Fruit fly (Drosophila melanogaster) whole organism, embryonic: ENCODE results near the gene CG12661.

Experiments
- Antp ChIP-seq: fragments of 200-800 bp; sonication (Bioruptor generic); optimal IDR thresholded peaks from 3 replicates; lab custom pipeline; 2016; ENCODE audit warnings: missing biosample characterization, missing genetic modification characterization
- Atf6 ChIP-seq: fragments of 200-800 bp; sonication (Bioruptor generic); IDR thresholded peaks from 2 replicates; pipeline ENCODE4 v1.3.6; 2022; ENCODE audit warnings: missing biosample characterization, missing genetic modification characterization
- CG10321 ChIP-seq: fragments of 200-800 bp; sonication (Bioruptor generic); IDR thresholded peaks from 2 replicates; pipeline ENCODE4 v1.3.6; 2022; ENCODE audit warnings: missing biosample characterization, missing genetic modification characterization
- CG10543 ChIP-seq: fragments of 200-800 bp; sonication (Bioruptor generic); optimal IDR thresholded peaks from 3 replicates; lab custom pipeline; 2017; ENCODE audit warnings: missing biosample characterization, mild to moderate bottlenecking, missing genetic modification characterization, moderate library complexity
- CG11696 ChIP-seq: fragments of 200-800 bp; sonication (Bioruptor generic); IDR thresholded peaks from 2 replicates; pipeline ENCODE4 v1.3.6; 2022; ENCODE audit warnings: missing biosample characterization, missing genetic modification characterization
- CG12155 ChIP-seq: fragments of 200-800 bp; sonication (Bioruptor generic); optimal IDR thresholded peaks from 3 replicates; lab custom pipeline; 2016; ENCODE audit warnings: missing biosample characterization, missing genetic modification characterization
- CG13894 ChIP-seq: fragments of 200-800 bp; sonication (Bioruptor generic); optimal IDR thresholded peaks from 3 replicates; lab custom pipeline; 2018; ENCODE audit warnings: missing biosample characterization, mild to moderate bottlenecking, missing genetic modification characterization, moderate library complexity
- CG15514 ChIP-seq: fragments of 200-800 bp; sonication (Bioruptor generic); optimal IDR thresholded peaks from 3 replicates; lab custom pipeline; 2017; ENCODE audit warnings: missing biosample characterization, missing genetic modification characterization, mild to moderate bottlenecking, moderate library complexity, missing genetic modification reagents
- CG16813 ChIP-seq: fragments of 200-800 bp; sonication (Bioruptor generic); IDR thresholded peaks from 3 replicates; pipeline ENCODE4 v1.3.6; 2022; ENCODE audit warnings: missing biosample characterization, missing genetic modification characterization; ENCODE audit not compliant: partially characterized antibody
- CG17359 ChIP-seq: fragments of 200-800 bp; sonication (Bioruptor generic); optimal IDR thresholded peaks from 3 replicates; lab custom pipeline; 2018; ENCODE audit warnings: missing biosample characterization, mild to moderate bottlenecking, missing genetic modification characterization, moderate library complexity
- CG17612 ChIP-seq: fragments of 200-800 bp; sonication (Bioruptor generic); IDR thresholded peaks from 2 replicates; pipeline ENCODE4 v1.3.6; 2022; ENCODE audit warnings: missing biosample characterization, missing genetic modification characterization
- CG18476 ChIP-seq: fragments of 200-800 bp; sonication (Bioruptor generic); optimal IDR thresholded peaks from 2 replicates; lab custom pipeline; 2016; ENCODE audit warnings: missing biosample characterization, mild to moderate bottlenecking, missing genetic modification characterization
- CG3407 ChIP-seq: fragments of 200-800 bp; sonication (Bioruptor generic); optimal IDR thresholded peaks from 2 replicates; lab custom pipeline; 2018; ENCODE audit warnings: missing biosample characterization, mild to moderate bottlenecking, missing genetic modification characterization
- CG34224 ChIP-seq: fragments of 200-800 bp; sonication (Bioruptor generic); IDR thresholded peaks from 3 replicates; pipeline ENCODE4 v1.3.6; 2022; ENCODE audit warnings: missing biosample characterization, missing genetic modification characterization; ENCODE audit not compliant: partially characterized antibody
- CG34422 ChIP-seq: fragments of 200-800 bp; sonication (Bioruptor generic); IDR thresholded peaks from 3 replicates; pipeline ENCODE4 v1.3.6; 2022; ENCODE audit warnings: missing biosample characterization, missing genetic modification characterization
- CG6683 ChIP-seq: fragments of 200-800 bp; sonication (Bioruptor generic); optimal IDR thresholded peaks from 2 replicates; lab custom pipeline; 2017; ENCODE audit warnings: missing biosample characterization, mild to moderate bottlenecking, missing genetic modification characterization, missing genetic modification reagents
- CG7271 ChIP-seq: fragments of 200-800 bp; sonication (Bioruptor generic); optimal IDR thresholded peaks from 2 replicates; lab custom pipeline; 2018; ENCODE audit warnings: missing biosample characterization, mild to moderate bottlenecking, missing genetic modification characterization, moderate library complexity
- CG8290 ChIP-seq, 3 experiments: fragments of 200-800 bp; sonication (Bioruptor generic); optimal IDR thresholded peaks; 2 replicates each; lab custom pipeline; 2016 to 2019; ENCODE audit warnings: missing biosample characterization in 3 of 3, missing genetic modification characterization in 3 of 3, mild to moderate bottlenecking in 2 of 3, moderate library complexity in 1 of 3
- CG8478 ChIP-seq: fragments of >200 bp; optimal IDR thresholded peaks from 2 replicates; lab custom pipeline; 2018
- Deaf1 ChIP-seq: fragments of 200-800 bp; optimal IDR thresholded peaks from 3 replicates; lab custom pipeline; 2019; ENCODE audit warnings: missing biosample characterization, mild to moderate bottlenecking, missing genetic modification characterization, moderate library complexity
- Dref ChIP-seq: fragments of 200-800 bp; sonication (Bioruptor generic); IDR thresholded peaks from 2 replicates; pipeline ENCODE4 v1.3.6; 2022; ENCODE audit warnings: missing biosample characterization, missing genetic modification characterization
- Ets97D ChIP-seq: fragments of 200-800 bp; sonication (Bioruptor generic); optimal IDR thresholded peaks from 3 replicates; lab custom pipeline; 2016; ENCODE audit warnings: missing biosample characterization, missing genetic modification characterization
- Hand ChIP-seq: fragments of 200-800 bp; sonication (Bioruptor generic); optimal IDR thresholded peaks from 2 replicates; lab custom pipeline; 2017; ENCODE audit warnings: mild to moderate bottlenecking, missing biosample characterization, missing genetic modification reagents, missing genetic modification characterization
- Hr39 ChIP-seq: fragments of >200 bp; optimal IDR thresholded peaks from 2 replicates; lab custom pipeline; 2017
- Hsf ChIP-seq: fragments of 200-800 bp; sonication (Bioruptor generic); optimal IDR thresholded peaks from 3 replicates; lab custom pipeline; 2016; ENCODE audit warnings: missing biosample characterization, missing genetic modification characterization
- Jarid2 ChIP-seq: fragments of 200-800 bp; sonication (Bioruptor generic); optimal IDR thresholded peaks from 3 replicates; lab custom pipeline; 2017; ENCODE audit warnings: mild to moderate bottlenecking, missing biosample characterization, missing genetic modification reagents, missing genetic modification characterization
- Mad ChIP-seq: fragments of 200-800 bp; sonication (Bioruptor generic); optimal IDR thresholded peaks from 2 replicates; lab custom pipeline; 2016; ENCODE audit warnings: missing biosample characterization, missing genetic modification characterization
- Med ChIP-seq: fragments of 200-800 bp; sonication (Bioruptor generic); peaks from one replicate; lab custom pipeline; 2016; ENCODE audit warnings: missing biosample characterization, missing genetic modification characterization, mild to moderate bottlenecking, inconsistent platforms, moderate library complexity
- NC2α ChIP-seq: fragments of 200-800 bp; sonication (Bioruptor generic); optimal IDR thresholded peaks from 2 replicates; lab custom pipeline; 2016; ENCODE audit warnings: missing biosample characterization, missing genetic modification characterization
- Nf-YB ChIP-seq: fragments of 200-800 bp; sonication (Bioruptor generic); optimal IDR thresholded peaks from 3 replicates; lab custom pipeline; 2019; ENCODE audit warnings: missing biosample characterization, mild to moderate bottlenecking, missing genetic modification characterization, moderate library complexity
- Nf-YC ChIP-seq: fragments of 200-800 bp; optimal IDR thresholded peaks from 3 replicates; lab custom pipeline; 2019; ENCODE audit warnings: missing biosample characterization, mild to moderate bottlenecking, missing genetic modification characterization, moderate library complexity
- Opbp ChIP-seq: fragments of 200-800 bp; sonication (Bioruptor generic); IDR thresholded peaks from 3 replicates; pipeline ENCODE4 v1.3.6; 2022; ENCODE audit warnings: missing biosample characterization, missing genetic modification characterization; ENCODE audit not compliant: partially characterized antibody
- crol ChIP-seq: fragments of 200-800 bp; sonication (Bioruptor generic); IDR thresholded peaks from 2 replicates; pipeline ENCODE4 v1.3.6; 2022; ENCODE audit warnings: missing biosample characterization, missing genetic modification characterization
- da ChIP-seq: fragments of 200-800 bp; sonication (Bioruptor generic); optimal IDR thresholded peaks from 2 replicates; lab custom pipeline; 2016; ENCODE audit warnings: missing biosample characterization, missing genetic modification characterization
- ftz-f1 ChIP-seq: fragments of 200-800 bp; sonication (Bioruptor generic); optimal IDR thresholded peaks from 2 replicates; lab custom pipeline; 2016; ENCODE audit warnings: missing biosample characterization, missing genetic modification characterization
- jing ChIP-seq: fragments of 200-800 bp; sonication (Bioruptor generic); optimal IDR thresholded peaks from 2 replicates; lab custom pipeline; 2018; ENCODE audit warnings: missing biosample characterization, mild to moderate bottlenecking, missing genetic modification characterization
- lab ChIP-seq: fragments of 200-800 bp; sonication (Bioruptor generic); optimal IDR thresholded peaks from 3 replicates; lab custom pipeline; 2017; ENCODE audit warnings: missing biosample characterization, missing genetic modification characterization, mild to moderate bottlenecking, moderate library complexity, missing genetic modification reagents
- mld ChIP-seq: fragments of 200-800 bp; sonication (Bioruptor generic); IDR thresholded peaks from 3 replicates; pipeline ENCODE4 v1.3.6; 2022; ENCODE audit warnings: missing biosample characterization, missing genetic modification characterization; ENCODE audit not compliant: partially characterized antibody
- nmo ChIP-seq: fragments of 200-800 bp; sonication (Bioruptor generic); optimal IDR thresholded peaks from 2 replicates; lab custom pipeline; 2018; ENCODE audit warnings: missing biosample characterization, mild to moderate bottlenecking, missing genetic modification characterization, moderate library complexity
- run ChIP-seq: fragments of 200-800 bp; sonication (Bioruptor generic); optimal IDR thresholded peaks from 3 replicates; lab custom pipeline; 2018; ENCODE audit warnings: missing biosample characterization, mild to moderate bottlenecking, missing genetic modification characterization
- sens-2 ChIP-seq: fragments of 200-800 bp; sonication (Bioruptor generic); IDR thresholded peaks from 2 replicates; pipeline ENCODE4 v1.3.6; 2022; ENCODE audit warnings: missing biosample characterization, missing genetic modification characterization
- slbo ChIP-seq: fragments of 200-800 bp; sonication (Bioruptor generic); IDR thresholded peaks from 2 replicates; pipeline ENCODE4 v1.3.6; 2022; ENCODE audit warnings: missing biosample characterization, missing genetic modification characterization
- so ChIP-seq: fragments of 200-800 bp; sonication (Bioruptor generic); IDR thresholded peaks from 3 replicates; pipeline ENCODE4 v1.3.6; 2022; ENCODE audit warnings: missing biosample characterization, missing genetic modification characterization
- sob ChIP-seq: fragments of 200-800 bp; sonication (Bioruptor generic); IDR thresholded peaks from 2 replicates; pipeline ENCODE4 v1.3.6; 2022; ENCODE audit warnings: missing biosample characterization, missing genetic modification characterization

Gene CG12661

dm6 chrX:8924778-8925177 lies 1.3 kb upstream of the CG12661 start (continued):
- TF ChIP-seq slbo (peak; percentile 32; the same call in 1 of the 2 replicates), Nf-YB (GFP tag; lab: Kevin White, UChicago) (peak; percentile 46), Mad (GFP tag; lab: Kevin White, UChicago) (no peak), Med (GFP tag; lab: Kevin White, UChicago) (peak; percentile 75), Atf6 (GFP tag; lab: Robert Waterston, UW) (0 out of 2 replicates have a peak, but pooled peaks have one; percentile 16), sens-2 (no peak), CG13894 (peak; percentile 24), CG8478 (lab: Kevin White, UChicago) (peak; percentile 89), CG7271 (tag; lab: Kevin White, UChicago) (no peak), CG12155 (GFP tag; lab: Kevin White, UChicago) (peak; percentile 11), CG10321 (GFP tag; lab: Robert Waterston, UW) (peak; percentile 75), Ets97D (GFP tag; lab: Kevin White, UChicago) (peak; percentile 17), crol (GFP tag; lab: Robert Waterston, UW) (peak; percentile 90), ftz-f1 (GFP tag; lab: Kevin White, UChicago) (peak; percentile 19), da (GFP tag; lab: Kevin White, UChicago) (peak; percentile 22), Hand (peak; percentile 34), CG15514 (GFP tag; lab: Kevin White, UChicago) (peak; percentile 23), CG11696 (GFP tag; lab: Robert Waterston, UW) (0 out of 2 replicates have a peak, but pooled peaks have one; percentile 30), NC2α (GFP tag; lab: Kevin White, UChicago) (peak; percentile 14), lab (GFP tag; lab: Kevin White, UChicago) (peak; percentile 15), Dref (GFP tag; lab: Robert Waterston, UW) (no peak), Opbp (GFP tag; lab: Robert Waterston, UW) (0 out of 3 replicates have a peak, but pooled peaks have one; percentile 16), Jarid2 (GFP tag; lab: Kevin White, UChicago) (peak; percentile 13), CG6683 (GFP tag; lab: Kevin White, UChicago) (no peak), run (tag; lab: Kevin White, UChicago) (no peak), so (GFP tag; lab: Robert Waterston, UW) (peak; percentile 53; the same call in 1 of the 3 replicates), CG34224 (GFP tag; lab: Robert Waterston, UW) (0 out of 3 replicates have a peak, but pooled peaks have one; percentile 17), CG34422 (peak; percentile 45; the same call in 1 of the 3 replicates), CG16813 (GFP tag; lab: Robert Waterston, UW) (0 out of 3 replicates have a peak, but pooled peaks have one; percentile 18), sob (GFP tag; lab: Robert Waterston, UW) (0 out of 2 replicates have a peak, but pooled peaks have one; percentile 13), Antp (GFP tag; lab: Kevin White, UChicago) (peak; percentile 4), Deaf1 (tag; lab: Kevin White, UChicago) (peak; percentile 100), Hr39 (lab: Kevin White, UChicago) (no peak), CG17359 (tag; lab: Kevin White, UChicago) (no peak), nmo (GFP tag; lab: Kevin White, UChicago) (peak; percentile 1), Nf-YC (tag; lab: Kevin White, UChicago) (peak; percentile 76), CG10543 (GFP tag; lab: Kevin White, UChicago) (peak; percentile 11)
- TF ChIP-seq, all 482 proteins: peak for 46

dm6 chrX:8911878-8912277 lies 11.6 kb downstream of the CG12661 start:
- TF ChIP-seq Hsf (no peak), mld (GFP tag; lab: Robert Waterston, UW) (no peak), jing (GFP tag; lab: Kevin White, UChicago) (no peak), CG3407 (GFP tag; lab: Kevin White, UChicago) (no peak), CG17612 (GFP tag; lab: Robert Waterston, UW) (peak; percentile 52; the same call in 1 of the 2 replicates), CG8290 (GFP tag; optimal IDR thresholded peaks at IDR 0.05; lab: Kevin White, UChicago) (peak; percentile 92), CG8290 (tag; optimal IDR thresholded peaks at IDR 0.05; lab: Kevin White, UChicago) (peak in 1 of 2 experiments; percentile 65), CG18476 (no peak)
